Worm (Caenorhabditis elegans) whole organism, L4 larva: ENCODE data around the gene K02D10.2.

Source experiments
- F26F4.8 ChIP-seq: fragments of 200-800 bp; sonication (Bioruptor generic); conservative IDR thresholded peaks from 2 replicates; pipeline ENCODE4 v1.3.6; 2022; ENCODE audit warnings: missing genetic modification characterization, missing compliant biosample characterization
- Y48G9A.11 ChIP-seq: fragments of 200-800 bp; sonication (Bioruptor generic); IDR thresholded peaks from 2 replicates; pipeline ENCODE4 v1.3.6; 2022; ENCODE audit warnings: missing genetic modification reagents, missing genetic modification characterization, missing compliant biosample characterization
- Y5F2A.4 ChIP-seq: fragments of 200-800 bp; sonication (Bioruptor generic); optimal IDR thresholded peaks from 2 replicates; lab custom pipeline; 2018; ENCODE audit warnings: mild to moderate bottlenecking, missing genetic modification characterization, missing compliant biosample characterization
- Y75B8A.6 ChIP-seq: fragments of 200-800 bp; sonication (Bioruptor generic); IDR thresholded peaks from 2 replicates; pipeline ENCODE4 v1.3.6; 2022; ENCODE audit warnings: missing genetic modification reagents, missing genetic modification characterization, missing compliant biosample characterization
- ZK337.2 ChIP-seq: fragments of 200-800 bp; sonication (Bioruptor generic); IDR thresholded peaks from 2 replicates; pipeline ENCODE4 v1.3.6; 2022; ENCODE audit warnings: missing genetic modification reagents, missing genetic modification characterization, missing compliant biosample characterization
- ZK546.5 ChIP-seq, 2 experiments: sonication (generic microtip); optimal IDR thresholded peaks; 2 replicates each; lab custom pipeline; 2017; ENCODE audit warnings: missing biosample characterization in 2 of 2, missing genetic modification characterization in 2 of 2
- aha-1 ChIP-seq: fragments of 150-350 bp; peaks from one replicate; lab custom pipeline; 2014; ENCODE audit warnings: missing biosample characterization, missing genetic modification characterization
- ama-1 ChIP-seq: fragments of 150-350 bp; optimal IDR thresholded peaks from 2 replicates; lab custom pipeline; 2014; ENCODE audit warnings: inconsistent platforms, mixed read lengths
- ceh-20 ChIP-seq: fragments of 200-800 bp; sonication (Bioruptor generic); IDR thresholded peaks from 2 replicates; pipeline ENCODE4 v1.3.6; 2022; ENCODE audit warnings: missing genetic modification reagents, missing genetic modification characterization, missing compliant biosample characterization
- ceh-32 ChIP-seq: sonication (generic microtip); optimal IDR thresholded peaks from 2 replicates; lab custom pipeline; 2016; ENCODE audit warnings: mild to moderate bottlenecking, missing genetic modification characterization, missing compliant biosample characterization; ENCODE audit not compliant: poor library complexity
- ceh-44 ChIP-seq: fragments of 200-800 bp; sonication (Bioruptor generic); IDR thresholded peaks from 2 replicates; pipeline ENCODE4 v1.3.6; 2022; ENCODE audit warnings: missing genetic modification reagents, missing genetic modification characterization, missing compliant biosample characterization
- ces-1 ChIP-seq: fragments of 150-350 bp; sonication (generic microtip); optimal IDR thresholded peaks from 4 replicates; lab custom pipeline; 2014; ENCODE audit warnings: missing biosample characterization, missing genetic modification reagents, missing genetic modification characterization
- cey-2 ChIP-seq: sonication (generic microtip); optimal IDR thresholded peaks from 3 replicates; lab custom pipeline; 2017; ENCODE audit warnings: missing genetic modification characterization, mild to moderate bottlenecking, missing compliant biosample characterization, antibody characterized with exemption, borderline replicate concordance; ENCODE audit not compliant: insufficient read depth
- daf-12 ChIP-seq: fragments of 150-350 bp; optimal IDR thresholded peaks from 2 replicates; lab custom pipeline; 2014; ENCODE audit warnings: missing biosample characterization, missing genetic modification reagents, missing genetic modification characterization
- daf-19 ChIP-seq: fragments of 200-800 bp; sonication (Bioruptor generic); conservative IDR thresholded peaks from 2 replicates; pipeline ENCODE4 v1.3.6; 2022; ENCODE audit warnings: missing genetic modification characterization, missing compliant biosample characterization
- daf-8 ChIP-seq: fragments of 200-800 bp; sonication (Bioruptor generic); IDR thresholded peaks from 2 replicates; pipeline ENCODE4 v1.3.6; 2022; ENCODE audit warnings: missing genetic modification characterization, missing compliant biosample characterization
- dmd-6 ChIP-seq: fragments of 200-800 bp; sonication (Bioruptor generic); IDR thresholded peaks from 2 replicates; pipeline ENCODE4 v1.3.6; 2022; ENCODE audit warnings: missing genetic modification reagents, missing genetic modification characterization, missing compliant biosample characterization
- dve-1 ChIP-seq: sonication (generic microtip); optimal IDR thresholded peaks from 2 replicates; lab custom pipeline; 2017; ENCODE audit warnings: antibody characterized with exemption, mild to moderate bottlenecking, missing genetic modification characterization, missing compliant biosample characterization; ENCODE audit not compliant: insufficient read depth
- egl-43 ChIP-seq: fragments of 200-800 bp; sonication (Bioruptor generic); IDR thresholded peaks from 2 replicates; pipeline ENCODE4 v1.3.6; 2022; ENCODE audit warnings: missing genetic modification reagents, missing genetic modification characterization, missing compliant biosample characterization
- fkh-10 ChIP-seq: fragments of 150-350 bp; optimal IDR thresholded peaks from 2 replicates; lab custom pipeline; 2014; ENCODE audit warnings: missing biosample characterization, missing genetic modification reagents, missing genetic modification characterization
- lin-13 ChIP-seq: fragments of 150-350 bp; optimal IDR thresholded peaks from 2 replicates; lab custom pipeline; 2014; ENCODE audit warnings: missing biosample characterization, missing genetic modification reagents, missing genetic modification characterization
- lin-29 ChIP-seq: fragments of 200-800 bp; sonication (Bioruptor generic); IDR thresholded peaks from 2 replicates; pipeline ENCODE4 v1.3.6; 2022; ENCODE audit warnings: missing genetic modification reagents, missing genetic modification characterization, missing compliant biosample characterization
- lin-38 ChIP-seq: fragments of 200-800 bp; sonication (Bioruptor generic); IDR thresholded peaks from 2 replicates; pipeline ENCODE4 v1.3.6; 2022; ENCODE audit warnings: missing genetic modification reagents, missing genetic modification characterization, missing compliant biosample characterization
- lsy-2 ChIP-seq, 2 experiments: fragments of 150-350 bp in 1 of 2; sonication (generic microtip) in 1 of 2; optimal IDR thresholded peaks; 2 replicates each; lab custom pipeline; 2014 to 2017; ENCODE audit warnings: missing biosample characterization in 2 of 2, missing genetic modification characterization in 2 of 2
- madf-5 ChIP-seq, 2 experiments: fragments of 200-800 bp; sonication (Bioruptor generic); IDR thresholded peaks; 2 replicates each; pipeline ENCODE4 v1.3.6; 2022; ENCODE audit warnings: missing compliant biosample characterization in 2 of 2, missing genetic modification characterization in 2 of 2
- mdt-29 ChIP-seq: fragments of 200-800 bp; sonication (Bioruptor generic); IDR thresholded peaks from 2 replicates; pipeline ENCODE4 v1.3.6; 2022; ENCODE audit warnings: missing genetic modification reagents, missing genetic modification characterization, missing compliant biosample characterization
- mep-1 ChIP-seq: fragments of 150-350 bp; sonication (generic microtip); optimal IDR thresholded peaks from 3 replicates; lab custom pipeline; 2014; ENCODE audit warnings: missing biosample characterization, missing genetic modification characterization
- mes-2 ChIP-seq: sonication (generic microtip); optimal IDR thresholded peaks from 2 replicates; lab custom pipeline; 2016; ENCODE audit warnings: missing genotype, mild to moderate bottlenecking, missing genetic modification characterization, missing compliant biosample characterization; ENCODE audit not compliant: poor library complexity, severe bottlenecking
- mxl-2 ChIP-seq: fragments of 200-800 bp; sonication (Bioruptor generic); conservative IDR thresholded peaks from 2 replicates; pipeline ENCODE4 v1.3.6; 2022; ENCODE audit warnings: missing genetic modification reagents, missing genetic modification characterization, missing compliant biosample characterization
- mxl-3 ChIP-seq: fragments of 200-800 bp; sonication (Bioruptor generic); optimal IDR thresholded peaks from 2 replicates; lab custom pipeline; 2018; ENCODE audit warnings: mild to moderate bottlenecking, missing genetic modification characterization, missing compliant biosample characterization
- nhr-25 ChIP-seq: sonication (generic microtip); optimal IDR thresholded peaks from 2 replicates; lab custom pipeline; 2017; ENCODE audit warnings: missing genetic modification characterization, mild to moderate bottlenecking, missing compliant biosample characterization, antibody characterized with exemption, moderate library complexity, borderline replicate concordance; ENCODE audit not compliant: insufficient read depth
- nhr-28 ChIP-seq: fragments of 150-350 bp; optimal IDR thresholded peaks from 2 replicates; lab custom pipeline; 2014; ENCODE audit warnings: missing biosample characterization, missing genetic modification characterization
- nhr-77 ChIP-seq: fragments of 150-350 bp; optimal IDR thresholded peaks from 2 replicates; lab custom pipeline; 2014; ENCODE audit warnings: missing biosample characterization, missing genetic modification characterization
- php-3 ChIP-seq: fragments of 200-800 bp; sonication (Bioruptor generic); IDR thresholded peaks from 2 replicates; pipeline ENCODE4 v1.3.6; 2022; ENCODE audit warnings: missing genetic modification reagents, missing genetic modification characterization, missing compliant biosample characterization
- saeg-2 ChIP-seq: fragments of 200-800 bp; sonication (Bioruptor generic); IDR thresholded peaks from 2 replicates; pipeline ENCODE4 v1.3.6; 2022; ENCODE audit warnings: missing genetic modification reagents, missing genetic modification characterization, missing compliant biosample characterization
- set-16 ChIP-seq: fragments of 200-800 bp; sonication (Bioruptor generic); IDR thresholded peaks from 2 replicates; pipeline ENCODE4 v1.3.6; 2022; ENCODE audit warnings: missing genetic modification reagents, missing genetic modification characterization, missing compliant biosample characterization
- skn-1 ChIP-seq: fragments of 150-350 bp; optimal IDR thresholded peaks from 2 replicates; lab custom pipeline; 2014; ENCODE audit warnings: missing biosample characterization, missing genetic modification characterization
- snpc-1.2 ChIP-seq: fragments of 200-800 bp; sonication (Bioruptor generic); IDR thresholded peaks from 2 replicates; pipeline ENCODE4 v1.3.6; 2022; ENCODE audit warnings: missing genetic modification reagents, missing genetic modification characterization, missing compliant biosample characterization
- spr-1 ChIP-seq: sonication (generic microtip); optimal IDR thresholded peaks from 2 replicates; lab custom pipeline; 2016; ENCODE audit warnings: mild to moderate bottlenecking, missing genetic modification characterization, missing compliant biosample characterization
- spr-3 ChIP-seq: fragments of 200-800 bp; sonication (Bioruptor generic); optimal IDR thresholded peaks from 2 replicates; lab custom pipeline; 2018; ENCODE audit warnings: mild to moderate bottlenecking, missing genetic modification characterization, missing compliant biosample characterization
- tra-1 ChIP-seq: fragments of 200-800 bp; sonication (Bioruptor generic); IDR thresholded peaks from 2 replicates; pipeline ENCODE4 v1.3.6; 2022; ENCODE audit warnings: missing genetic modification reagents, missing genetic modification characterization, missing compliant biosample characterization
- unc-130 ChIP-seq: sonication (generic microtip); optimal IDR thresholded peaks from 2 replicates; lab custom pipeline; 2016; ENCODE audit warnings: missing genetic modification reagents, missing genetic modification characterization, missing compliant biosample characterization
- unc-39 ChIP-seq: sonication (generic microtip); optimal IDR thresholded peaks from 2 replicates; lab custom pipeline; 2017; ENCODE audit warnings: missing biosample characterization, missing genetic modification characterization
- zfp-2 ChIP-seq: sonication (generic microtip); optimal IDR thresholded peaks from 2 replicates; lab custom pipeline; 2016; ENCODE audit warnings: mild to moderate bottlenecking, missing genetic modification characterization, missing compliant biosample characterization
- zip-11 ChIP-seq: fragments of 200-800 bp; sonication (Bioruptor generic); IDR thresholded peaks from 2 replicates; pipeline ENCODE4 v1.3.6; 2022; ENCODE audit warnings: missing genetic modification characterization, missing compliant biosample characterization
- ztf-11 ChIP-seq: fragments of 150-350 bp; optimal IDR thresholded peaks from 2 replicates; lab custom pipeline; 2014; ENCODE audit warnings: missing biosample characterization, missing genetic modification characterization

The K02D10.2 gene

DNA sequence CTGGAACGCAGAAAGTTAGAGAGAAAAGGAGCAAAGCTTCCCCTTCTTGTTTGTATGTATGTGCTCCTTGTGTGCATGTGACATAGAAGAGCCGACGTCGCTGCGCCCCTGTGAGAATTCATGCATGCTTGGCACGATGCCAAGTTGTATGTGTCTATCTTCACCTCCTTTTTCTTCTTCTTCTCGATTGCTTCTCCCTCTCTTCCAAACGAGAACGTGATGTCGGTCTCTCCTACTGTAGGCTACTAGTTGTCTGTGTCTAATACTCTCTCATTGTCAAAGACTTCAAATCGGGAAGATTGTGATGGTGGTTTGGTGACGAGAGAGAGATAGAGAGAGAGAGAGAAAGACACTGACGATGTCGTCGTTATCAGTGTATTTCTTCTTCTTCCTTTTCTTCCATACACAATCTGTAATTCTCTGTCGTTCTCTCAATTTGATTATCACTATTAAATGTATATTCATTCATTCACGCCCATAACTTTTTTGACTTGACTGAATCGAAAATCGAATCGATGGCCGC is 26.2 kb upstream of the K02D10.2 start (continued):
- TF ChIP-seq ZK337.2 (GFP tag; lab: Robert Waterston, UW) (0 out of 2 replicates have a peak, but pooled peaks have one; percentile 41), aha-1 (tag; lab: Kevin White, UChicago) (peak; percentile 74), F26F4.8 (GFP tag; lab: Robert Waterston, UW) (no peak), mep-1 (tag; lab: Kevin White, UChicago) (peak; percentile 92), cey-2 (tag; lab: Kevin White, UChicago) (peak; percentile 53)

DNA sequence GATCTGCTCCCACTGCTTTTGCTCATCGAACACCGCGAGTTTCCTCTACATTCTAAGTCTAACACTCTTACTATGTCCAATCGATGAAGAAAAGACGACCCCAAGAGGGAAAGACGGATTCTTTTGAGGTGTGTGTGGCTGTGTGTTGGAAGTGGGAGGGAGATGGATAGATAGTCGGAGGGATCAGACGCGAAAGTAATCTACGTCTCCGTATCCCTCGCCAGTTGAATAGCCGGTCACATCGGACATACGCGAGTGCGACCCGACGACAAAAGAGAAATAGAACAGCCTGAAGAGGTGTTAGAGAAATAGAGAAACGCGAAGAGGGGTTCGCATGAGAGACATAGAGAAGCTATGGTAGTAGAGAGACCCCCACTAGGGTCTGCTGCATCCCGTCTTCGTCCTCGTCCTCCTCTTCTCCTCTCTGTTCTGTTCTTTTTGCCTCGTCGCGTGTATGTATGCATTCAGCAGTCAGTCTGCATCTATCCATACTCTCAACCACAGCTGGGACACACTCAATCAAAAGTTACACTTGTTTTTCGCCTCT is 24.6 kb upstream of the K02D10.2 start:
- TF ChIP-seq nhr-77 (peak; percentile 87), unc-130 (GFP tag; lab: Kevin White, UChicago) (no peak), mxl-3 (GFP tag; lab: Kevin White, UChicago) (peak; percentile 93), Y5F2A.4 (GFP tag; lab: Kevin White, UChicago) (peak; percentile 59), cey-2 (tag; lab: Kevin White, UChicago) (peak; percentile 71), ces-1 (GFP tag; lab: Kevin White, UChicago) (peak; percentile 69), ZK337.2 (GFP tag; lab: Robert Waterston, UW) (no peak), ztf-11 (tag; lab: Kevin White, UChicago) (no peak), daf-8 (GFP tag; lab: Robert Waterston, UW) (no peak), lin-38 (GFP tag; lab: Robert Waterston, UW) (peak; percentile 70), daf-12 (tag; lab: Kevin White, UChicago) (no peak), saeg-2 (GFP tag; lab: Robert Waterston, UW) (peak; percentile 91), madf-5 (GFP tag; IDR thresholded peaks at IDR 0.05; lab: Robert Waterston, UW) (no peak), set-16 (GFP tag; lab: Robert Waterston, UW) (peak; percentile 84), fkh-10 (GFP tag; lab: Kevin White, UChicago) (peak; percentile 96), lsy-2 (tag; optimal IDR thresholded peaks at IDR 0.05; lab: Kevin White, UChicago) (peak; percentile 91 to 93), snpc-1.2 (GFP tag; lab: Robert Waterston, UW) (0 out of 2 replicates have a peak, but pooled peaks have one; percentile 12), ZK546.5 (tag; optimal IDR thresholded peaks at IDR 0.05; lab: Kevin White, UChicago) (peak in 1 of 2 experiments; percentile 40), spr-1 (tag; lab: Kevin White, UChicago) (peak; percentile 88), mxl-2 (GFP tag; lab: Robert Waterston, UW) (no peak; the same call in 1 of the 2 replicates), tra-1 (peak; percentile 91), ceh-44 (no peak), dmd-6 (GFP tag; lab: Robert Waterston, UW) (peak; percentile 93), daf-19 (peak; percentile 80), aha-1 (tag; lab: Kevin White, UChicago) (peak; percentile 98), lin-29 (GFP tag; lab: Robert Waterston, UW) (peak; percentile 78), egl-43 (GFP tag; lab: Robert Waterston, UW) (peak; percentile 94), unc-39 (no peak), mdt-29 (GFP tag; lab: Robert Waterston, UW) (peak; percentile 56; the same call in 1 of the 2 replicates), zip-11 (GFP tag; lab: Robert Waterston, UW) (no peak), zfp-2 (no peak), dve-1 (tag; lab: Kevin White, UChicago) (peak; percentile 94), spr-3 (GFP tag; lab: Kevin White, UChicago) (no peak), ama-1 (lab: Kevin White, UChicago) (no peak), nhr-25 (peak; percentile 95), nhr-28 (tag; lab: Kevin White, UChicago) (peak; percentile 94), Y75B8A.6 (GFP tag; lab: Robert Waterston, UW) (no peak), ceh-20 (GFP tag; lab: Robert Waterston, UW) (peak; percentile 89), skn-1 (tag; lab: Kevin White, UChicago) (peak; percentile 14), lin-13 (GFP tag; lab: Kevin White, UChicago) (peak; percentile 94), Y48G9A.11 (GFP tag; lab: Robert Waterston, UW) (no peak; the same call in 1 of the 2 replicates), mes-2 (tag; lab: Kevin White, UChicago) (peak; percentile 69), php-3 (GFP tag; lab: Robert Waterston, UW) (peak; percentile 46; the same call in 1 of the 2 replicates), ceh-32 (tag; lab: Kevin White, UChicago) (peak; percentile 64)
